Worm (Caenorhabditis elegans) whole organism, L2 larva: ENCODE results near the gene sru-22.

Experiments used
- ama-1 ChIP-seq: fragments of 150-350 bp; optimal IDR thresholded peaks from 2 replicates; lab custom pipeline; 2018; ENCODE audit warnings: inconsistent platforms
- ceh-16 ChIP-seq: fragments of 150-350 bp; optimal IDR thresholded peaks from 2 replicates; lab custom pipeline; 2014; ENCODE audit warnings: missing biosample characterization, missing genetic modification characterization
- fos-1 ChIP-seq: fragments of 150-350 bp; optimal IDR thresholded peaks from 2 replicates; lab custom pipeline; 2014; ENCODE audit warnings: missing biosample characterization, missing genetic modification characterization
- lin-13 ChIP-seq: fragments of 150-350 bp; optimal IDR thresholded peaks from 2 replicates; lab custom pipeline; 2014; ENCODE audit warnings: missing biosample characterization, missing genetic modification reagents, missing genetic modification characterization
- lsy-2 ChIP-seq, 2 experiments: fragments of 150-350 bp in 1 of 2; sonication (generic microtip) in 1 of 2; optimal IDR thresholded peaks; 2 replicates each; lab custom pipeline; 2014 to 2017; ENCODE audit warnings: missing biosample characterization in 2 of 2, missing genetic modification characterization in 2 of 2
- mab-5 ChIP-seq: fragments of 150-350 bp; optimal IDR thresholded peaks from 2 replicates; lab custom pipeline; 2014; ENCODE audit warnings: missing biosample characterization, missing genetic modification characterization
- mdl-1 ChIP-seq, 2 experiments: fragments of 150-350 bp in 1 of 2; sonication (generic microtip) in 1 of 2; optimal IDR thresholded peaks; 2 replicates each; lab custom pipeline; 2017; ENCODE audit warnings: missing biosample characterization in 2 of 2, missing genetic modification characterization in 2 of 2
- zag-1 ChIP-seq: fragments of 150-350 bp; optimal IDR thresholded peaks from 2 replicates; lab custom pipeline; 2014; ENCODE audit warnings: missing biosample characterization, missing genetic modification characterization
- ztf-11 ChIP-seq: sonication (generic microtip); optimal IDR thresholded peaks from 2 replicates; lab custom pipeline; 2017; ENCODE audit warnings: missing biosample characterization, missing genetic modification characterization

DNA sequence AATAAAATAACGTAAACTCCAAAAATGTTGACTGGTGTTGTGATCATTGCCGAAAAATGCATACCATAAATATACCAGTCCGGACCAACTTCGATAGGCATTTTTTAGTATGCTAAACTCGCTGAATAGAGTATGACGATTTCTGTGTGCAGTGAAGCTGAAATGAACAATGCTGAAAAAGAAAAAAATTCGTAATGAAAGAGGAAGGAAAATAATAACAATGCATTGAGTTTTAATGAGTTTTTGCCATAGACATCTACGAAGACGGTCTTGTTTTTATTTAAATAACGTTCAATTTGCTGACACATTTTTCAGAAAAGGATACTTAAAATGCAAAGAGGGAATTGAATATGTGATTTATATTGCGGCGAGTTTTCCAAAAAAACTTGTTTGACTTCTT, 7.2 kb downstream of the sru-22 start, which contains the start of gene sri-1:
- no peak for TF ChIP-seq ztf-11 (tag; lab: Kevin White, UChicago)
- no peak for TF ChIP-seq mab-5 (tag; lab: Kevin White, UChicago)
- no peak for TF ChIP-seq fos-1 (tag; lab: Kevin White, UChicago)
- TF ChIP-seq mdl-1 (tag; optimal IDR thresholded peaks at IDR 0.05; lab: Kevin White, UChicago) = no peak
- no peak for TF ChIP-seq zag-1 (tag; lab: Kevin White, UChicago)
- no peak for TF ChIP-seq ama-1 (lab: Kevin White, UChicago)
- TF ChIP-seq ceh-16 = no peak
- TF ChIP-seq lsy-2 (tag; optimal IDR thresholded peaks at IDR 0.05; lab: Kevin White, UChicago) = no peak
- TF ChIP-seq lin-13 (GFP tag; lab: Kevin White, UChicago) = no peak
